Fruit fly (Drosophila melanogaster) whole organism, embryonic: ENCODE data around the gene CG33939.
A peak's percentile ranks its signal among the peaks of the same experiment; 100 is the strongest.

Source experiments
- Ada2b ChIP-seq: fragments of 200-800 bp; sonication (Bioruptor generic); IDR thresholded peaks from 2 replicates; pipeline ENCODE4 v1.3.6; 2022; ENCODE audit warnings: missing biosample characterization, missing genetic modification characterization
- Atf6 ChIP-seq: fragments of 200-800 bp; sonication (Bioruptor generic); IDR thresholded peaks from 2 replicates; pipeline ENCODE4 v1.3.6; 2022; ENCODE audit warnings: missing biosample characterization, missing genetic modification characterization
- B-H1 ChIP-seq: fragments of 200-800 bp; sonication (Bioruptor generic); IDR thresholded peaks from 3 replicates; pipeline ENCODE4 v1.3.6; 2022; ENCODE audit warnings: missing biosample characterization, missing genetic modification characterization
- CG10209 ChIP-seq: fragments of 200-800 bp; sonication (Bioruptor generic); optimal IDR thresholded peaks from 3 replicates; lab custom pipeline; 2017; ENCODE audit warnings: missing biosample characterization, mild to moderate bottlenecking, missing genetic modification characterization, missing genetic modification reagents
- CG12155 ChIP-seq: fragments of 200-800 bp; sonication (Bioruptor generic); optimal IDR thresholded peaks from 3 replicates; lab custom pipeline; 2016; ENCODE audit warnings: missing biosample characterization, missing genetic modification characterization
- CG1233 ChIP-seq: fragments of 200-800 bp; sonication (Bioruptor generic); optimal IDR thresholded peaks from 4 replicates; lab custom pipeline; 2018; ENCODE audit warnings: missing biosample characterization, mild to moderate bottlenecking, missing genetic modification characterization
- CG13424 ChIP-seq: fragments of 200-800 bp; sonication (Bioruptor generic); optimal IDR thresholded peaks from 2 replicates; lab custom pipeline; 2019; ENCODE audit warnings: missing biosample characterization, mild to moderate bottlenecking, missing genetic modification characterization, moderate library complexity
- CG17328 ChIP-seq: fragments of 200-800 bp; sonication (Bioruptor generic); IDR thresholded peaks from 2 replicates; pipeline ENCODE4 v1.3.6; 2022; ENCODE audit warnings: missing biosample characterization, missing genetic modification characterization
- CG17359 ChIP-seq: fragments of 200-800 bp; sonication (Bioruptor generic); optimal IDR thresholded peaks from 3 replicates; lab custom pipeline; 2018; ENCODE audit warnings: missing biosample characterization, mild to moderate bottlenecking, missing genetic modification characterization, moderate library complexity
- CG17829 ChIP-seq: fragments of 200-800 bp; optimal IDR thresholded peaks from 2 replicates; lab custom pipeline; 2019; ENCODE audit warnings: missing biosample characterization, mild to moderate bottlenecking, missing genetic modification characterization, moderate library complexity
- CG18262 ChIP-seq: fragments of 200-800 bp; optimal IDR thresholded peaks from 3 replicates; lab custom pipeline; 2019; ENCODE audit warnings: missing biosample characterization, mild to moderate bottlenecking, missing genetic modification characterization, moderate library complexity
- CG18476 ChIP-seq: fragments of 200-800 bp; sonication (Bioruptor generic); optimal IDR thresholded peaks from 2 replicates; lab custom pipeline; 2016; ENCODE audit warnings: missing biosample characterization, mild to moderate bottlenecking, missing genetic modification characterization
- CG2202 ChIP-seq: fragments of 200-800 bp; sonication (Bioruptor generic); optimal IDR thresholded peaks from 2 replicates; lab custom pipeline; 2018; ENCODE audit warnings: missing biosample characterization, mild to moderate bottlenecking, missing genetic modification characterization
- CG31224 ChIP-seq: fragments of 200-800 bp; sonication (Bioruptor generic); IDR thresholded peaks from 2 replicates; pipeline ENCODE4 v1.3.6; 2022; ENCODE audit warnings: missing biosample characterization, missing genetic modification characterization
- CG31441 ChIP-seq: fragments of 200-800 bp; sonication (Bioruptor generic); IDR thresholded peaks from 2 replicates; pipeline ENCODE4 v1.3.6; 2022; ENCODE audit warnings: missing biosample characterization, missing genetic modification characterization
- CG32772 ChIP-seq: fragments of 200-800 bp; sonication (Bioruptor generic); IDR thresholded peaks from 2 replicates; pipeline ENCODE4 v1.3.6; 2022; ENCODE audit warnings: missing biosample characterization, missing genetic modification characterization
- CG4820 ChIP-seq: fragments of 200-800 bp; sonication (Bioruptor generic); optimal IDR thresholded peaks from 3 replicates; lab custom pipeline; 2016; ENCODE audit warnings: missing biosample characterization, missing genetic modification characterization
- CG7963 ChIP-seq: fragments of 200-800 bp; sonication (Bioruptor generic); IDR thresholded peaks from 3 replicates; pipeline ENCODE4 v1.3.6; 2022; ENCODE audit warnings: missing biosample characterization, missing genetic modification characterization; ENCODE audit not compliant: partially characterized antibody
- CG8765 ChIP-seq: fragments of 200-800 bp; sonication (Bioruptor generic); IDR thresholded peaks from 2 replicates; pipeline ENCODE4 v1.3.6; 2022; ENCODE audit warnings: missing biosample characterization, missing genetic modification characterization
- CG9437 ChIP-seq: fragments of 200-800 bp; sonication (Bioruptor generic); optimal IDR thresholded peaks from 2 replicates; lab custom pipeline; 2018; ENCODE audit warnings: missing biosample characterization, mild to moderate bottlenecking, missing genetic modification characterization
- Dfd ChIP-seq, 2 experiments: fragments of >200 bp; optimal IDR thresholded peaks; 2 replicates each; lab custom pipeline; 2017; ENCODE audit warnings: missing biosample characterization in 2 of 2, missing genetic modification characterization in 2 of 2
- Doc3 ChIP-seq: fragments of 200-800 bp; sonication (Bioruptor generic); IDR thresholded peaks from 3 replicates; pipeline ENCODE4 v1.3.6; 2022; ENCODE audit warnings: missing biosample characterization, missing genetic modification characterization; ENCODE audit not compliant: partially characterized antibody
- E2f1 ChIP-seq: fragments of 200-800 bp; sonication (Bioruptor generic); IDR thresholded peaks from 2 replicates; pipeline ENCODE4 v1.3.6; 2022; ENCODE audit warnings: missing biosample characterization, missing genetic modification characterization
- Hr51 ChIP-seq, 2 experiments: fragments of 200-800 bp; sonication (Bioruptor generic); optimal IDR thresholded peaks; 2 replicates in 1 of 2; 3 replicates in 1 of 2; lab custom pipeline; 2016 to 2018; ENCODE audit warnings: missing biosample characterization in 2 of 2, missing genetic modification characterization in 2 of 2, mild to moderate bottlenecking in 1 of 2, moderate library complexity in 1 of 2
- Lim3 ChIP-seq: fragments of 200-800 bp; sonication (Bioruptor generic); IDR thresholded peaks from 2 replicates; pipeline ENCODE4 v1.3.6; 2022; ENCODE audit warnings: missing biosample characterization, missing genetic modification characterization
- Neu2 ChIP-seq: fragments of 200-800 bp; sonication (Bioruptor generic); optimal IDR thresholded peaks from 3 replicates; lab custom pipeline; 2016; ENCODE audit warnings: missing biosample characterization, missing genetic modification characterization, borderline replicate concordance
- Six4 ChIP-seq: fragments of 200-800 bp; sonication (Bioruptor generic); optimal IDR thresholded peaks from 2 replicates; lab custom pipeline; 2016; ENCODE audit warnings: missing biosample characterization, missing genetic modification characterization
- Sry-δ ChIP-seq: fragments of 200-800 bp; sonication (Bioruptor generic); optimal IDR thresholded peaks from 2 replicates; lab custom pipeline; 2016; ENCODE audit warnings: missing biosample characterization, missing genetic modification characterization
- Ssrp ChIP-seq: fragments of 200-800 bp; sonication (Bioruptor generic); optimal IDR thresholded peaks from 2 replicates; lab custom pipeline; 2018; ENCODE audit warnings: missing biosample characterization, mild to moderate bottlenecking, missing genetic modification characterization, moderate library complexity
- Xbp1 ChIP-seq: fragments of 200-800 bp; sonication (Bioruptor generic); optimal IDR thresholded peaks from 3 replicates; lab custom pipeline; 2016; ENCODE audit warnings: missing biosample characterization, mild to moderate bottlenecking, missing genetic modification characterization
- al ChIP-seq: fragments of 200-800 bp; sonication (Bioruptor generic); IDR thresholded peaks from 2 replicates; pipeline ENCODE4 v1.3.6; 2022; ENCODE audit warnings: missing biosample characterization, missing genetic modification characterization
- btn ChIP-seq: fragments of 200-800 bp; sonication (Bioruptor generic); optimal IDR thresholded peaks from 2 replicates; lab custom pipeline; 2016; ENCODE audit warnings: missing biosample characterization, missing genetic modification characterization
- dm ChIP-seq: fragments of 200-800 bp; sonication (Bioruptor generic); optimal IDR thresholded peaks from 3 replicates; lab custom pipeline; 2016; ENCODE audit warnings: missing biosample characterization, missing genetic modification characterization
- dmrt11E ChIP-seq: fragments of 200-800 bp; sonication (Bioruptor generic); optimal IDR thresholded peaks from 3 replicates; lab custom pipeline; 2018; ENCODE audit warnings: missing biosample characterization, mild to moderate bottlenecking, missing genetic modification characterization, moderate library complexity
- esg ChIP-seq: fragments of 200-800 bp; sonication (Bioruptor generic); conservative IDR thresholded peaks from 2 replicates; pipeline ENCODE4 v1.3.6; 2022; ENCODE audit warnings: missing biosample characterization, missing genetic modification characterization
- eve ChIP-seq, 2 experiments: fragments of >200 bp; optimal IDR thresholded peaks; 2 replicates each; lab custom pipeline; 2017; ENCODE audit warnings: missing biosample characterization in 2 of 2, missing genetic modification characterization in 2 of 2
- fd3F ChIP-seq: fragments of 200-800 bp; sonication (Bioruptor generic); optimal IDR thresholded peaks from 2 replicates; lab custom pipeline; 2018; ENCODE audit warnings: missing biosample characterization, mild to moderate bottlenecking, missing genetic modification characterization, moderate library complexity
- hbn ChIP-seq: fragments of 200-800 bp; sonication (Bioruptor generic); IDR thresholded peaks from 2 replicates; pipeline ENCODE4 v1.3.6; 2022; ENCODE audit warnings: missing biosample characterization, missing genetic modification characterization; ENCODE audit not compliant: partially characterized antibody
- ind ChIP-seq: fragments of 200-800 bp; sonication (Bioruptor generic); optimal IDR thresholded peaks from 3 replicates; lab custom pipeline; 2016; ENCODE audit warnings: missing biosample characterization, missing genetic modification characterization
- klu ChIP-seq: fragments of 200-800 bp; sonication (Bioruptor generic); IDR thresholded peaks from 2 replicates; pipeline ENCODE4 v1.3.6; 2022; ENCODE audit warnings: missing biosample characterization, missing genetic modification characterization
- lilli ChIP-seq: fragments of 200-800 bp; sonication (Bioruptor generic); optimal IDR thresholded peaks from 3 replicates; lab custom pipeline; 2016; ENCODE audit warnings: missing biosample characterization, missing genetic modification characterization
- lmd ChIP-seq: fragments of 200-800 bp; sonication (Bioruptor generic); IDR thresholded peaks from 2 replicates; pipeline ENCODE4 v1.3.6; 2022; ENCODE audit warnings: missing biosample characterization, missing genetic modification characterization
- nau ChIP-seq: fragments of 200-800 bp; sonication (Bioruptor generic); optimal IDR thresholded peaks from 3 replicates; lab custom pipeline; 2017; ENCODE audit warnings: missing biosample characterization, mild to moderate bottlenecking, missing genetic modification characterization, missing genetic modification reagents
- nerfin-1 ChIP-seq: fragments of 200-800 bp; sonication (Bioruptor generic); optimal IDR thresholded peaks from 3 replicates; lab custom pipeline; 2019; ENCODE audit warnings: missing biosample characterization, mild to moderate bottlenecking, missing genetic modification characterization, moderate library complexity
- odd ChIP-seq: fragments of 200-800 bp; sonication (Bioruptor generic); optimal IDR thresholded peaks from 2 replicates; lab custom pipeline; 2017; ENCODE audit warnings: missing biosample characterization, mild to moderate bottlenecking, missing genetic modification characterization
- org-1 ChIP-seq: fragments of 200-800 bp; sonication (Bioruptor generic); optimal IDR thresholded peaks from 2 replicates; lab custom pipeline; 2017; ENCODE audit warnings: missing biosample characterization, missing genetic modification characterization
- repo ChIP-seq: fragments of 200-800 bp; sonication (Bioruptor generic); optimal IDR thresholded peaks from 2 replicates; lab custom pipeline; 2016; ENCODE audit warnings: missing biosample characterization, missing genetic modification characterization
- sisA ChIP-seq: fragments of 200-800 bp; sonication (Bioruptor generic); IDR thresholded peaks from 2 replicates; pipeline ENCODE4 v1.3.6; 2022; ENCODE audit warnings: missing biosample characterization, missing genetic modification characterization
- vnd ChIP-seq: fragments of 200-800 bp; sonication (Bioruptor generic); IDR thresholded peaks from 3 replicates; pipeline ENCODE4 v1.3.6; 2022; ENCODE audit warnings: missing biosample characterization, missing genetic modification characterization; ENCODE audit not compliant: partially characterized antibody

Gene CG33939

DNA sequence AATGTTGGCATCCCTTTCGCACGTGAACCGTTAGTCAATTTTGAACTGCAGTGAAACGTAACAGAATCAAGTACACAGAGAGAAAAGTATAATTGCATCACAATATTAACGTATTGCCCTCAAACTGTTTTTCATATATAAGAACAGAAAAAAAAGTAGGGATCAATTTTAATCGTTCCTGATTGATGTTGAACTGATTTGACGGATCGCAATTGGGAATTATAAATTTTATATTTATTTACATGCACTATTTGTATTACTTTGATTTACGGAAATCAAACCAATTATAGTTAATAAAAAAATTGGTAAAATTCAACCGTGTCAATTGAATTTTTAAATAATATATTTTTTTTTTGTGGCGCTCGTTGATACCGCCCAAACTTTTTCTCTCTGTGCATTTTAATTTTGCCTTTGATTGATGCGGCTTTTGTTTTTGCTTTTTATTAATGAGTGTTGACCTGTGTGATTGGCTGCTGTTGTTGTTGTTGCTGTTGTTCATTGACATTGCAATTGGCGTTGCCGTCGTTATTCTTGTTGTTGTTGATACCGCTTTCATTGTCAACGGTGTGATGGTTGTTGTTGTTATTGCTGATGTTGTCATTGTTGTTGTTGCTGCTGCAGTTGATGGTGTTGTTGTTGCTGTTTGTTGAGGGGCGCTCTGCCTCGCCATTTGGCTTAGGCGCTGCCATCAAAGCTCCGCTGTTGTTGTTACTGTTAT is 22.0 kb downstream of the CG33939 start (continued):
- peak; percentile 17 for TF ChIP-seq CG2202 (tag; lab: Kevin White, UChicago)
- no peak for TF ChIP-seq CG31224 (GFP tag; lab: Robert Waterston, UW)
- no peak for TF ChIP-seq hbn (GFP tag; lab: Robert Waterston, UW)
- TF ChIP-seq btn: no peak
- peak; percentile 35; the same call in 1 of the 2 replicates for TF ChIP-seq Atf6
- peak; percentile 18; the same call in 1 of the 2 replicates for TF ChIP-seq CG32772 (GFP tag; lab: Robert Waterston, UW)
- TF ChIP-seq CG17359 (tag; lab: Kevin White, UChicago): peak; percentile 56
- peak; percentile 35; the same call in 1 of the 2 replicates for TF ChIP-seq esg
- peak; percentile 50; the same call in 1 of the 2 replicates for TF ChIP-seq lmd
- TF ChIP-seq nau (GFP tag; lab: Kevin White, UChicago): peak; percentile 5
- peak; percentile 61 for TF ChIP-seq CG13424
- TF ChIP-seq CG18476: peak; percentile 7
- TF ChIP-seq E2f1 (GFP tag; lab: Robert Waterston, UW): peak; percentile 39; the same call in 1 of the 2 replicates
- peak; percentile 47 for TF ChIP-seq ind (GFP tag; lab: Kevin White, UChicago)
- no peak for TF ChIP-seq repo
- no peak for TF ChIP-seq odd (GFP tag; lab: Kevin White, UChicago)
- TF ChIP-seq vnd (GFP tag; lab: Robert Waterston, UW): no peak
- TF ChIP-seq eve (GFP tag; optimal IDR thresholded peaks at IDR 0.05; lab: Kevin White, UChicago): peak in 1 of 2 experiments; percentile 77
- TF ChIP-seq org-1 (GFP tag; lab: Kevin White, UChicago): peak; percentile 47
- no peak for TF ChIP-seq Doc3 (GFP tag; lab: Robert Waterston, UW)
- peak; percentile 50 for TF ChIP-seq CG10209 (GFP tag; lab: Kevin White, UChicago)
- TF ChIP-seq Ssrp (tag; lab: Kevin White, UChicago): peak; percentile 66
- TF ChIP-seq CG12155: no peak
- TF ChIP-seq Dfd (GFP tag; optimal IDR thresholded peaks at IDR 0.05; lab: Kevin White, UChicago): no peak
- no peak for TF ChIP-seq Sry-δ (GFP tag; lab: Kevin White, UChicago)
- TF ChIP-seq Hr51 (GFP tag; optimal IDR thresholded peaks at IDR 0.05; lab: Kevin White, UChicago): peak in 1 of 2 experiments; percentile 79
- 0 out of 2 replicates have a peak, but pooled peaks have one; percentile 16 for TF ChIP-seq Ada2b (GFP tag; lab: Robert Waterston, UW)
- peak; percentile 55 for TF ChIP-seq CG17829 (tag; lab: Kevin White, UChicago)
- peak; percentile 57 for TF ChIP-seq CG4820 (GFP tag; lab: Kevin White, UChicago)
- TF ChIP-seq klu (GFP tag; lab: Robert Waterston, UW): no peak
- TF ChIP-seq lilli: peak; percentile 35
- peak; percentile 73 for TF ChIP-seq dmrt11E (tag; lab: Kevin White, UChicago)
- TF ChIP-seq CG17328 (GFP tag; lab: Robert Waterston, UW): 0 out of 2 replicates have a peak, but pooled peaks have one; percentile 28
- TF ChIP-seq dm: no peak
- TF ChIP-seq fd3F (GFP tag; lab: Kevin White, UChicago): peak; percentile 43
- no peak for TF ChIP-seq Neu2 (GFP tag; lab: Kevin White, UChicago)
- TF ChIP-seq sisA (GFP tag; lab: Robert Waterston, UW): peak; percentile 46
- peak; percentile 76 for TF ChIP-seq CG18262 (tag; lab: Kevin White, UChicago)
- no peak for TF ChIP-seq Lim3 (GFP tag; lab: Robert Waterston, UW)
- TF ChIP-seq nerfin-1 (tag; lab: Kevin White, UChicago): peak; percentile 8
- TF ChIP-seq Xbp1 (GFP tag; lab: Kevin White, UChicago): peak; percentile 59
- no peak for TF ChIP-seq CG7963
- TF ChIP-seq CG31441 (GFP tag; lab: Robert Waterston, UW): peak; percentile 73
- no peak for TF ChIP-seq CG8765 (GFP tag; lab: Robert Waterston, UW)
- TF ChIP-seq al (GFP tag; lab: Robert Waterston, UW): 0 out of 2 replicates have a peak, but pooled peaks have one; percentile 15
- peak; percentile 55 for TF ChIP-seq CG1233
- peak; percentile 45; the same call in 2 of the 3 replicates for TF ChIP-seq B-H1 (GFP tag; lab: Robert Waterston, UW)
- TF ChIP-seq Six4 (GFP tag; lab: Kevin White, UChicago): peak; percentile 20
- peak; percentile 64 for TF ChIP-seq CG9437 (GFP tag; lab: Kevin White, UChicago)
